Fruit fly (Drosophila melanogaster): ENCODE measurements around the gene mRpS22.

Gene mRpS22

dm6 chr3R:27925000-27925970, 8.6 kb downstream of the mRpS22 start, which contains the start of gene mino:
Gene mino, plus strand, starts transcription at chr3R:27925191.
- TF ChIP-seq CG12769 (tag; optimal IDR thresholded peaks at IDR 0.05) (peak; percentile 23), CG18619 (GFP tag; optimal IDR thresholded peaks at IDR 0.05) (no peak), CG34422 (GFP tag; IDR thresholded peaks at IDR 0.05) (peak; percentile 21; the same call in 1 of the 3 replicates), CG3407 (GFP tag; optimal IDR thresholded peaks at IDR 0.05) (no peak), ci (GFP tag; IDR thresholded peaks at IDR 0.05) (0 out of 3 replicates have a peak, but pooled peaks have one; percentile 15), klu (GFP tag; IDR thresholded peaks at IDR 0.05) (no peak), Spps (tag; optimal IDR thresholded peaks at IDR 0.05) (no peak), Gsc (GFP tag; IDR thresholded peaks at IDR 0.05) (no peak), Lpt (GFP tag; optimal IDR thresholded peaks at IDR 0.05) (no peak), Gug (GFP tag; IDR thresholded peaks at IDR 0.05) (no peak), exex (tag; optimal IDR thresholded peaks at IDR 0.05) (peak; percentile 92), Hmr (GFP tag; optimal IDR thresholded peaks at IDR 0.05) (peak; percentile 4), sug (tag; optimal IDR thresholded peaks at IDR 0.05) (peak; percentile 70), Jarid2 (GFP tag; optimal IDR thresholded peaks at IDR 0.05) (peak; percentile 17), dati (GFP tag; IDR thresholded peaks at IDR 0.05) (0 out of 2 replicates have a peak, but pooled peaks have one; percentile 26), CG33557 (GFP tag; optimal IDR thresholded peaks at IDR 0.05) (no peak), jigr1 (GFP tag; IDR thresholded peaks at IDR 0.05) (no peak), NK7.1 (GFP tag; optimal IDR thresholded peaks at IDR 0.05) (no peak), CG11085 (GFP tag; IDR thresholded peaks at IDR 0.05) (0 out of 2 replicates have a peak, but pooled peaks have one; percentile 9), Dip3 (GFP tag; optimal IDR thresholded peaks at IDR 0.05) (no peak), Oaz (GFP tag; IDR thresholded peaks at IDR 0.05) (no peak), CG5953 (GFP tag; IDR thresholded peaks at IDR 0.05) (peak; percentile 34; the same call in 1 of the 2 replicates), MTF-1 (GFP tag; optimal IDR thresholded peaks at IDR 0.05; ENCODE audit: borderline replicate concordance) (no peak), dpn (GFP tag; optimal IDR thresholded peaks at IDR 0.05) (no peak), CG14710 (tag; optimal IDR thresholded peaks at IDR 0.05) (no peak), CG9876 (GFP tag; optimal IDR thresholded peaks at IDR 0.05) (no peak), ERR (GFP tag; optimal IDR thresholded peaks at IDR 0.05) (no peak), aop (GFP tag; IDR thresholded peaks at IDR 0.05) (no peak), CG42726 (GFP tag; IDR thresholded peaks at IDR 0.05; ENCODE audit: partially characterized antibody) (no peak), CG7987 (GFP tag; optimal IDR thresholded peaks at IDR 0.05) (peak; percentile 67), CG18011 (GFP tag; optimal IDR thresholded peaks at IDR 0.05) (no peak), sim (GFP tag; IDR thresholded peaks at IDR 0.05) (no peak), bbx (GFP tag; IDR thresholded peaks at IDR 0.05; ENCODE audit: partially characterized antibody) (no peak), chinmo (GFP tag; IDR thresholded peaks at IDR 0.05; ENCODE audit: partially characterized antibody) (peak; percentile 73; the same call in 3 of the 4 replicates), CG34224 (GFP tag; IDR thresholded peaks at IDR 0.05; ENCODE audit: partially characterized antibody) (0 out of 3 replicates have a peak, but pooled peaks have one; percentile 16), oc (tag; optimal IDR thresholded peaks at IDR 0.05) (no peak), unc-4 (GFP tag; IDR thresholded peaks at IDR 0.05; ENCODE audit: partially characterized antibody) (no peak), CG10543 (GFP tag; optimal IDR thresholded peaks at IDR 0.05) (peak; percentile 83), CG15514 (GFP tag; optimal IDR thresholded peaks at IDR 0.05) (peak; percentile 68), Trl (optimal IDR thresholded peaks at IDR 0.05) (peak in 1 of 2 experiments; percentile 62), Trl (GFP tag; optimal IDR thresholded peaks at IDR 0.05) (no peak), schlank (tag; optimal IDR thresholded peaks at IDR 0.05) (peak; percentile 3), ro (GFP tag; IDR thresholded peaks at IDR 0.05) (no peak), Atf-2 (GFP tag; optimal IDR thresholded peaks at IDR 0.05) (no peak), Dll (GFP tag; IDR thresholded peaks at IDR 0.05; ENCODE audit: partially characterized antibody) (0 out of 4 replicates have a peak, but pooled peaks have one; percentile 10), Poxn (GFP tag; IDR thresholded peaks at IDR 0.05) (no peak), CG6175 (GFP tag; IDR thresholded peaks at IDR 0.05) (0 out of 3 replicates have a peak, but pooled peaks have one; percentile 50)

Measured in whole organism, embryonic.